Fruit fly (Drosophila melanogaster) whole organism, embryonic: Measurements from ENCODE around the gene Mondo.

ENCODE experiments used
- Aef1 ChIP-seq: fragments of 200-800 bp; sonication (Bioruptor generic); IDR thresholded peaks from 3 replicates; pipeline ENCODE4 v1.3.6; 2022; ENCODE audit warnings: missing biosample characterization, missing genetic modification characterization
- B-H1 ChIP-seq: fragments of 200-800 bp; sonication (Bioruptor generic); IDR thresholded peaks from 3 replicates; pipeline ENCODE4 v1.3.6; 2022; ENCODE audit warnings: missing biosample characterization, missing genetic modification characterization
- C15 ChIP-seq: fragments of 200-800 bp; sonication (Bioruptor generic); IDR thresholded peaks from 3 replicates; pipeline ENCODE4 v1.3.6; 2022; ENCODE audit warnings: missing biosample characterization, missing genetic modification characterization
- CG10209 ChIP-seq: fragments of 200-800 bp; sonication (Bioruptor generic); optimal IDR thresholded peaks from 3 replicates; lab custom pipeline; 2017; ENCODE audit warnings: missing biosample characterization, mild to moderate bottlenecking, missing genetic modification characterization, missing genetic modification reagents
- CG10274 ChIP-seq: fragments of 200-800 bp; sonication (Bioruptor generic); optimal IDR thresholded peaks from 3 replicates; lab custom pipeline; 2017; ENCODE audit warnings: missing biosample characterization, mild to moderate bottlenecking, missing genetic modification characterization
- CG10565 ChIP-seq: fragments of 200-800 bp; sonication (Bioruptor generic); optimal IDR thresholded peaks from 3 replicates; lab custom pipeline; 2016; ENCODE audit warnings: missing biosample characterization, mild to moderate bottlenecking, missing genetic modification characterization
- CG11093 ChIP-seq: fragments of 200-800 bp; sonication (Bioruptor generic); IDR thresholded peaks from 3 replicates; pipeline ENCODE4 v1.3.6; 2022; ENCODE audit warnings: missing biosample characterization, missing genetic modification characterization
- CG12236 ChIP-seq: fragments of 200-800 bp; sonication (Bioruptor generic); optimal IDR thresholded peaks from 2 replicates; lab custom pipeline; 2016; ENCODE audit warnings: missing biosample characterization, missing genetic modification characterization
- CG13624 ChIP-seq: fragments of 200-800 bp; sonication (Bioruptor generic); optimal IDR thresholded peaks from 2 replicates; lab custom pipeline; 2016; ENCODE audit warnings: missing biosample characterization, missing genetic modification characterization
- CG14710 ChIP-seq: fragments of 200-800 bp; sonication (Bioruptor generic); optimal IDR thresholded peaks from 3 replicates; lab custom pipeline; 2019; ENCODE audit warnings: missing biosample characterization, mild to moderate bottlenecking, missing genetic modification characterization, moderate library complexity
- CG15011 ChIP-seq: fragments of 200-800 bp; sonication (Bioruptor generic); optimal IDR thresholded peaks from 3 replicates; lab custom pipeline; 2018; ENCODE audit warnings: missing biosample characterization, mild to moderate bottlenecking, missing genetic modification characterization
- CG15269 ChIP-seq: fragments of 200-800 bp; sonication (Bioruptor generic); optimal IDR thresholded peaks from 2 replicates; lab custom pipeline; 2018; ENCODE audit warnings: missing biosample characterization, mild to moderate bottlenecking, missing genetic modification characterization, moderate library complexity
- CG31224 ChIP-seq: fragments of 200-800 bp; sonication (Bioruptor generic); IDR thresholded peaks from 2 replicates; pipeline ENCODE4 v1.3.6; 2022; ENCODE audit warnings: missing biosample characterization, missing genetic modification characterization
- CG31365 ChIP-seq: fragments of 200-800 bp; sonication (Bioruptor generic); optimal IDR thresholded peaks from 2 replicates; lab custom pipeline; 2018; ENCODE audit warnings: missing biosample characterization, mild to moderate bottlenecking, missing genetic modification characterization
- CG32767 ChIP-seq: fragments of 200-800 bp; sonication (Bioruptor generic); IDR thresholded peaks from 2 replicates; pipeline ENCODE4 v1.3.6; 2022; ENCODE audit warnings: missing biosample characterization, missing genetic modification characterization
- CG33557 ChIP-seq: fragments of 200-800 bp; sonication (Bioruptor generic); optimal IDR thresholded peaks from 2 replicates; lab custom pipeline; 2019; ENCODE audit warnings: missing biosample characterization, mild to moderate bottlenecking, missing genetic modification characterization, moderate library complexity
- CG3847 ChIP-seq: fragments of 200-800 bp; sonication (Bioruptor generic); IDR thresholded peaks from 2 replicates; pipeline ENCODE4 v1.3.6; 2022; ENCODE audit warnings: missing biosample characterization, missing genetic modification characterization
- CG4360 ChIP-seq: fragments of 200-800 bp; sonication (Bioruptor generic); IDR thresholded peaks from 2 replicates; pipeline ENCODE4 v1.3.6; 2022; ENCODE audit warnings: missing biosample characterization, missing genetic modification characterization
- CG4617 ChIP-seq: fragments of 200-800 bp; sonication (Bioruptor generic); optimal IDR thresholded peaks from 3 replicates; lab custom pipeline; 2016; ENCODE audit warnings: missing biosample characterization, missing genetic modification characterization, borderline replicate concordance
- CG6272 ChIP-seq: fragments of 200-800 bp; sonication (Bioruptor generic); IDR thresholded peaks from 2 replicates; pipeline ENCODE4 v1.3.6; 2022; ENCODE audit warnings: missing biosample characterization, missing genetic modification characterization
- CG6654 ChIP-seq: fragments of 200-800 bp; sonication (Bioruptor generic); optimal IDR thresholded peaks from 2 replicates; lab custom pipeline; 2017; ENCODE audit warnings: missing biosample characterization, mild to moderate bottlenecking, missing genetic modification characterization
- CG9215 ChIP-seq: fragments of 200-800 bp; sonication (Bioruptor generic); IDR thresholded peaks from 2 replicates; pipeline ENCODE4 v1.3.6; 2022; ENCODE audit warnings: missing biosample characterization, missing genetic modification characterization
- CG9727 ChIP-seq: fragments of 200-800 bp; sonication (Bioruptor generic); optimal IDR thresholded peaks from 3 replicates; lab custom pipeline; 2017; ENCODE audit warnings: missing biosample characterization, mild to moderate bottlenecking, missing genetic modification characterization
- MTF-1 ChIP-seq: fragments of 200-800 bp; sonication (Bioruptor generic); optimal IDR thresholded peaks from 2 replicates; lab custom pipeline; 2018; ENCODE audit warnings: missing biosample characterization, mild to moderate bottlenecking, missing genetic modification characterization, borderline replicate concordance
- Mad ChIP-seq: fragments of 200-800 bp; sonication (Bioruptor generic); optimal IDR thresholded peaks from 2 replicates; lab custom pipeline; 2016; ENCODE audit warnings: missing biosample characterization, missing genetic modification characterization
- Med ChIP-seq: fragments of 200-800 bp; sonication (Bioruptor generic); peaks from one replicate; lab custom pipeline; 2016; ENCODE audit warnings: missing biosample characterization, missing genetic modification characterization, mild to moderate bottlenecking, inconsistent platforms, moderate library complexity
- NFAT ChIP-seq: fragments of 200-800 bp; sonication (Bioruptor generic); IDR thresholded peaks from 2 replicates; pipeline ENCODE4 v1.3.6; 2022; ENCODE audit warnings: missing biosample characterization, missing genetic modification characterization
- Pdp1 ChIP-seq, 2 experiments: fragments of 200-800 bp; sonication (Bioruptor generic); optimal IDR thresholded peaks; 3 replicates each; lab custom pipeline; 2016; ENCODE audit warnings: missing biosample characterization in 2 of 2, missing genetic modification characterization in 2 of 2, mild to moderate bottlenecking in 1 of 2, moderate library complexity in 1 of 2
- Sox102F ChIP-seq: fragments of 200-800 bp; sonication (Bioruptor generic); optimal IDR thresholded peaks from 2 replicates; lab custom pipeline; 2018; ENCODE audit warnings: missing biosample characterization, mild to moderate bottlenecking, missing genetic modification characterization, moderate library complexity
- Tbp ChIP-seq: fragments of >200 bp; optimal IDR thresholded peaks from 2 replicates; lab custom pipeline; 2018; ENCODE audit warnings: missing biosample characterization, missing genetic modification characterization
- al ChIP-seq: fragments of 200-800 bp; sonication (Bioruptor generic); IDR thresholded peaks from 2 replicates; pipeline ENCODE4 v1.3.6; 2022; ENCODE audit warnings: missing biosample characterization, missing genetic modification characterization
- ap ChIP-seq: fragments of 200-800 bp; sonication (Bioruptor generic); IDR thresholded peaks from 2 replicates; pipeline ENCODE4 v1.3.6; 2022; ENCODE audit warnings: missing biosample characterization, missing genetic modification characterization
- danr ChIP-seq: fragments of 200-800 bp; sonication (Bioruptor generic); IDR thresholded peaks from 2 replicates; pipeline ENCODE4 v1.3.6; 2022; ENCODE audit warnings: missing biosample characterization, missing genetic modification characterization
- dmrt99B ChIP-seq: fragments of 200-800 bp; sonication (Bioruptor generic); optimal IDR thresholded peaks from 2 replicates; lab custom pipeline; 2018; ENCODE audit warnings: missing biosample characterization, mild to moderate bottlenecking, missing genetic modification characterization, moderate library complexity
- eve ChIP-seq, 2 experiments: fragments of >200 bp; optimal IDR thresholded peaks; 2 replicates each; lab custom pipeline; 2017; ENCODE audit warnings: missing biosample characterization in 2 of 2, missing genetic modification characterization in 2 of 2
- ewg ChIP-seq: fragments of 200-800 bp; sonication (Bioruptor generic); optimal IDR thresholded peaks from 3 replicates; lab custom pipeline; 2017; ENCODE audit warnings: mild to moderate bottlenecking, missing biosample characterization, missing genetic modification reagents, missing genetic modification characterization
- fd96Cb ChIP-seq: fragments of 200-800 bp; sonication (Bioruptor generic); optimal IDR thresholded peaks from 2 replicates; lab custom pipeline; 2018; ENCODE audit warnings: missing biosample characterization, mild to moderate bottlenecking, missing genetic modification characterization, moderate library complexity
- kni ChIP-seq: fragments of 200-800 bp; sonication (Bioruptor generic); optimal IDR thresholded peaks from 3 replicates; lab custom pipeline; 2017; ENCODE audit warnings: mild to moderate bottlenecking, missing biosample characterization, missing genetic modification reagents, missing genetic modification characterization
- mirr ChIP-seq: fragments of 200-800 bp; sonication (Bioruptor generic); optimal IDR thresholded peaks from 3 replicates; lab custom pipeline; 2018; ENCODE audit warnings: missing biosample characterization, mild to moderate bottlenecking, missing genetic modification characterization
- nau ChIP-seq: fragments of 200-800 bp; sonication (Bioruptor generic); optimal IDR thresholded peaks from 3 replicates; lab custom pipeline; 2017; ENCODE audit warnings: missing biosample characterization, mild to moderate bottlenecking, missing genetic modification characterization, missing genetic modification reagents
- phol ChIP-seq: fragments of 200-800 bp; sonication (Bioruptor generic); optimal IDR thresholded peaks from 3 replicates; lab custom pipeline; 2018; ENCODE audit warnings: missing biosample characterization, mild to moderate bottlenecking, missing genetic modification characterization, moderate library complexity
- pita ChIP-seq: fragments of 200-800 bp; sonication (Bioruptor generic); optimal IDR thresholded peaks from 2 replicates; lab custom pipeline; 2017; ENCODE audit warnings: missing biosample characterization, mild to moderate bottlenecking, missing genetic modification characterization
- slou ChIP-seq: fragments of 200-800 bp; sonication (Bioruptor generic); optimal IDR thresholded peaks from 3 replicates; lab custom pipeline; 2016; ENCODE audit warnings: missing biosample characterization, missing genetic modification characterization
- sob ChIP-seq: fragments of 200-800 bp; sonication (Bioruptor generic); IDR thresholded peaks from 2 replicates; pipeline ENCODE4 v1.3.6; 2022; ENCODE audit warnings: missing biosample characterization, missing genetic modification characterization
- sqz ChIP-seq: fragments of 200-800 bp; sonication (Bioruptor generic); optimal IDR thresholded peaks from 3 replicates; lab custom pipeline; 2018; ENCODE audit warnings: missing biosample characterization, mild to moderate bottlenecking, missing genetic modification characterization
- stwl ChIP-seq: fragments of 200-800 bp; sonication (Bioruptor generic); optimal IDR thresholded peaks from 3 replicates; lab custom pipeline; 2018; ENCODE audit warnings: missing biosample characterization, mild to moderate bottlenecking, missing genetic modification characterization, moderate library complexity
- tna ChIP-seq: fragments of 200-800 bp; sonication (Bioruptor generic); IDR thresholded peaks from 2 replicates; pipeline ENCODE4 v1.3.6; 2022; ENCODE audit warnings: missing biosample characterization, missing genetic modification characterization; ENCODE audit not compliant: partially characterized antibody
- vfl ChIP-seq: fragments of 200-800 bp; sonication (Bioruptor generic); optimal IDR thresholded peaks from 2 replicates; lab custom pipeline; 2016; ENCODE audit warnings: missing biosample characterization, missing genetic modification characterization
- zfh1 ChIP-seq: fragments of 200-800 bp; sonication (Bioruptor generic); IDR thresholded peaks from 3 replicates; pipeline ENCODE4 v1.3.6; 2022; ENCODE audit warnings: missing biosample characterization, missing genetic modification characterization

Mondo gene

DNA sequence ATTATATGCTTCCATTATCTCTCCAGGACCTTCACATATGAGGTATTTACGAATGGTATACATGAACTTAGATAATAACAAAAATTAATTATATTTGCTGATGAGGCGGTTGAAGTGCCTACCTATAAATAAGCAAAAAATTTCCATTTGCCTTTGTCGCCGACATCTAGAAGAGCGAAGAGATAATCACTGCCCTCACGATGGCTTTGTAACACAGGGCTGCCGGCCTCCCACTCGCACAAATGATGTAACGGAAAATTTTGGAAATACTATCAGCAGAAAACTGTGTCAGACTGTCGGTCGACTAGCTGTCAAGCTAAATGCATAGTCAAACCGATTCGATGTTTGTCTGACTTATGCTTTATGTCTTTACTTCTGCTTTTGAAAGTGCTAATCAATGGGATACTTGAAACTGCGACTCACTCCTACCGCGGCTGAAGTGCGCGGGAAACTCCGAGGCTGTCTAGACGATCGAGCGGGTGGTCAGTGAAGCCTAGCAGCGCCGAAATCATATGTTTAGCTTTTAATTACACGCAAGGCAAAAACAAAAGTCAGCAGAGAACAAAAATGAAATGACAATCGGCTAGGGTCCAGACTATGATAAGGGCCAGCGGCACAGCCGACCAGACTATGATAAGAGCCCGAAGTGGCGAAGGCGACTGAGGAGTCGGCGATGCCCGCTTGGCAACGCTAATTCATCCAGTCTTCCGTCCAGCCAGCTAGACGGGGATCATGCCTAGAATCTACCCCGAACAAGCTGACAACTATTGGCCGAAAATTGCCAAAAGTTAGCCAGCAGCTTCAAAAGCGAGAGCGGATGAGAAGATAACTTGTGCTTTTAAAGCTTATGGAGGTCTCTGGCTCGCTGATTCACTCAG is 6.0 kb downstream of the Mondo start (continued):
- TF ChIP-seq zfh1 (GFP tag; lab: Robert Waterston, UW) (no peak), CG31365 (tag; lab: Kevin White, UChicago) (no peak), CG12236 (no peak), CG9215 (GFP tag; lab: Robert Waterston, UW) (no peak), danr (GFP tag; lab: Robert Waterston, UW) (no peak), CG10209 (no peak), eve (GFP tag; optimal IDR thresholded peaks at IDR 0.05; lab: Kevin White, UChicago) (no peak), mirr (peak; percentile 70), al (GFP tag; lab: Robert Waterston, UW) (no peak), Tbp (GFP tag; lab: Kevin White, UChicago) (no peak), B-H1 (GFP tag; lab: Robert Waterston, UW) (no peak), pita (GFP tag; lab: Kevin White, UChicago) (no peak), phol (tag; lab: Kevin White, UChicago) (no peak), CG10274 (GFP tag; lab: Kevin White, UChicago) (peak; percentile 93), ap (GFP tag; lab: Robert Waterston, UW) (no peak), CG14710 (no peak), Aef1 (GFP tag; lab: Robert Waterston, UW) (no peak), Mad (GFP tag; lab: Kevin White, UChicago) (no peak), CG9727 (GFP tag; lab: Kevin White, UChicago) (no peak), Med (GFP tag; lab: Kevin White, UChicago) (peak; percentile 92), dmrt99B (tag; lab: Kevin White, UChicago) (no peak), NFAT (GFP tag; lab: Robert Waterston, UW) (no peak), CG32767 (GFP tag; lab: Robert Waterston, UW) (no peak), sob (no peak), Sox102F (no peak), CG15011 (GFP tag; lab: Kevin White, UChicago) (no peak), CG4617 (no peak), CG33557 (no peak), CG4360 (no peak), sqz (GFP tag; lab: Kevin White, UChicago) (no peak), CG10565 (GFP tag; lab: Kevin White, UChicago) (no peak), CG6272 (GFP tag; lab: Robert Waterston, UW) (no peak), slou (GFP tag; lab: Kevin White, UChicago) (no peak), CG15269 (tag; lab: Kevin White, UChicago) (no peak), CG13624 (GFP tag; lab: Kevin White, UChicago) (peak; percentile 5), kni (GFP tag; lab: Kevin White, UChicago) (no peak), Pdp1 (GFP tag; optimal IDR thresholded peaks at IDR 0.05; lab: Kevin White, UChicago) (peak in 1 of 2 experiments; percentile 97), C15 (GFP tag; lab: Robert Waterston, UW) (0 out of 3 replicates have a peak, but pooled peaks have one; percentile 7), vfl (GFP tag; lab: Kevin White, UChicago) (no peak), CG3847 (GFP tag; lab: Robert Waterston, UW) (no peak), CG31224 (GFP tag; lab: Robert Waterston, UW) (no peak), tna (GFP tag; lab: Robert Waterston, UW) (no peak), ewg (GFP tag; lab: Kevin White, UChicago) (no peak), CG11093 (GFP tag; lab: Robert Waterston, UW) (no peak), CG6654 (GFP tag; lab: Kevin White, UChicago) (no peak), MTF-1 (GFP tag; lab: Kevin White, UChicago) (no peak), fd96Cb (tag; lab: Kevin White, UChicago) (no peak), stwl (tag; lab: Kevin White, UChicago) (no peak), nau (GFP tag; lab: Kevin White, UChicago) (no peak)
